Fruit fly (Drosophila melanogaster): ENCODE measurements around the gene Spg7.

The Spg7 gene

dm6 chrX:2708156-2708734 is 10.2 kb upstream of the Spg7 start, which contains the start of gene CG2681 (continued):
- TF ChIP-seq stc (GFP tag; IDR thresholded peaks at IDR 0.05) (peak; percentile 61; the same call in 1 of the 2 replicates), H2.0 (GFP tag; IDR thresholded peaks at IDR 0.05) (peak; percentile 62), dan (GFP tag; IDR thresholded peaks at IDR 0.05) (no peak), CG30431 (GFP tag; optimal IDR thresholded peaks at IDR 0.05) (no peak), Dip3 (GFP tag; optimal IDR thresholded peaks at IDR 0.05) (peak; percentile 31), CG12299 (tag; optimal IDR thresholded peaks at IDR 0.05) (no peak), ranshi (GFP tag; IDR thresholded peaks at IDR 0.05) (peak; percentile 49; the same call in 1 of the 2 replicates), tup (GFP tag; optimal IDR thresholded peaks at IDR 0.05) (no peak), bowl (GFP tag; IDR thresholded peaks at IDR 0.05) (no peak), HLH3B (GFP tag; IDR thresholded peaks at IDR 0.05) (peak; percentile 56), z (GFP tag; IDR thresholded peaks at IDR 0.05) (no peak), CG4404 (GFP tag; IDR thresholded peaks at IDR 0.05) (0 out of 2 replicates have a peak, but pooled peaks have one; percentile 28), Dek (tag; optimal IDR thresholded peaks at IDR 0.05) (no peak), CG4328 (GFP tag; optimal IDR thresholded peaks at IDR 0.05) (no peak), cad (GFP tag; optimal IDR thresholded peaks at IDR 0.05) (no peak), CG14441 (GFP tag; IDR thresholded peaks at IDR 0.05) (peak; percentile 75), Bteb2 (GFP tag; optimal IDR thresholded peaks at IDR 0.05) (no peak), D19A (tag; optimal IDR thresholded peaks at IDR 0.05) (no peak), prd (optimal IDR thresholded peaks at IDR 0.05) (no peak), prd (GFP tag; IDR thresholded peaks at IDR 0.05) (peak; percentile 73), CG5953 (GFP tag; IDR thresholded peaks at IDR 0.05) (no peak), CG18599 (GFP tag; optimal IDR thresholded peaks at IDR 0.05) (no peak), CG18619 (GFP tag; optimal IDR thresholded peaks at IDR 0.05) (no peak), HHEX (GFP tag; optimal IDR thresholded peaks at IDR 0.05) (no peak), row (GFP tag; IDR thresholded peaks at IDR 0.05) (peak; percentile 66), zfh1 (GFP tag; IDR thresholded peaks at IDR 0.05) (peak; percentile 76), CG17186 (GFP tag; optimal IDR thresholded peaks at IDR 0.05) (no peak), abd-A (tag; optimal IDR thresholded peaks at IDR 0.05) (no peak), ci (GFP tag; IDR thresholded peaks at IDR 0.05) (peak; percentile 75), CG10366 (GFP tag; IDR thresholded peaks at IDR 0.05) (peak; percentile 54), Xrp1 (GFP tag; IDR thresholded peaks at IDR 0.05) (peak; percentile 43; the same call in 1 of the 2 replicates), Med (GFP tag) (peak; percentile 89), HLH4C (GFP tag; IDR thresholded peaks at IDR 0.05; ENCODE audit: partially characterized antibody) (no peak), CG32532 (GFP tag; IDR thresholded peaks at IDR 0.05) (peak; percentile 62), CG18764 (GFP tag; optimal IDR thresholded peaks at IDR 0.05) (no peak), CG30403 (GFP tag; optimal IDR thresholded peaks at IDR 0.05) (no peak), CkIIα-i1 (GFP tag; IDR thresholded peaks at IDR 0.05) (no peak), CG16779 (GFP tag; IDR thresholded peaks at IDR 0.05) (peak; percentile 59; the same call in 1 of the 2 replicates), Pdp1 (GFP tag; optimal IDR thresholded peaks at IDR 0.05) (peak; percentile 23 to 50), vfl (GFP tag; optimal IDR thresholded peaks at IDR 0.05) (no peak), rib (GFP tag; IDR thresholded peaks at IDR 0.05) (0 out of 2 replicates have a peak, but pooled peaks have one; percentile 25), CG12659 (GFP tag; optimal IDR thresholded peaks at IDR 0.05) (peak; percentile 29), CG17802 (tag; optimal IDR thresholded peaks at IDR 0.05) (no peak), cato (GFP tag; optimal IDR thresholded peaks at IDR 0.05; ENCODE audit: borderline replicate concordance) (no peak), CG12942 (GFP tag; optimal IDR thresholded peaks at IDR 0.05) (no peak), dm (GFP tag; optimal IDR thresholded peaks at IDR 0.05) (no peak), Stat92E (GFP tag; optimal IDR thresholded peaks at IDR 0.05) (no peak), Antp (GFP tag; optimal IDR thresholded peaks at IDR 0.05) (peak; percentile 46), Usf (GFP tag; optimal IDR thresholded peaks at IDR 0.05) (no peak), lmd (GFP tag; IDR thresholded peaks at IDR 0.05) (peak; percentile 71)

Measured in whole organism, embryonic.